Worm (Caenorhabditis elegans) whole organism, L4/young adult: ENCODE results near the gene C23H3.5.

Experiments used
- W03F9.2 ChIP-seq: fragments of 150-350 bp; optimal IDR thresholded peaks from 2 replicates; lab custom pipeline; 2014; ENCODE audit warnings: missing biosample characterization, missing genetic modification characterization
- dao-5 ChIP-seq: sonication (generic microtip); optimal IDR thresholded peaks from 2 replicates; lab custom pipeline; 2016; ENCODE audit warnings: missing genotype, missing genetic modification characterization, moderate library complexity, missing compliant biosample characterization
- him-1 ChIP-seq: sonication (generic microtip); optimal IDR thresholded peaks from 2 replicates; lab custom pipeline; 2016; ENCODE audit warnings: missing genotype, missing genetic modification reagents, missing genetic modification characterization, missing compliant biosample characterization

- no peak for TF ChIP-seq him-1 (tag; lab: Kevin White, UChicago)
- TF ChIP-seq W03F9.2: no peak
- no peak for TF ChIP-seq dao-5
Measured at ce11 chrII:23739-24138, 23.6 kb upstream of the C23H3.5 start.
